Fruit fly (Drosophila melanogaster) whole organism, adult: ENCODE results near the gene wb.

Source experiments
- CG11617 ChIP-seq: fragments of 200-800 bp; sonication (Bioruptor generic); optimal IDR thresholded peaks from 2 replicates; lab custom pipeline; 2017; ENCODE audit warnings: mild to moderate bottlenecking, missing biosample characterization, missing genetic modification reagents, missing genetic modification characterization
- CG12768 ChIP-seq: fragments of 200-800 bp; sonication (Bioruptor generic); optimal IDR thresholded peaks from 2 replicates; lab custom pipeline; 2017; ENCODE audit warnings: missing biosample characterization, missing genetic modification characterization, mild to moderate bottlenecking, moderate library complexity, missing genetic modification reagents
- CG14711 ChIP-seq: fragments of 200-800 bp; sonication (Bioruptor generic); optimal IDR thresholded peaks from 2 replicates; lab custom pipeline; 2018; ENCODE audit warnings: missing biosample characterization, mild to moderate bottlenecking, missing genetic modification characterization, moderate library complexity
- CG1620 ChIP-seq: fragments of 200-800 bp; sonication (Bioruptor generic); optimal IDR thresholded peaks from 2 replicates; lab custom pipeline; 2016; ENCODE audit warnings: missing biosample characterization, missing genetic modification characterization
- CG33017 ChIP-seq: fragments of 200-800 bp; sonication (Bioruptor generic); optimal IDR thresholded peaks from 2 replicates; lab custom pipeline; 2018; ENCODE audit warnings: missing biosample characterization, mild to moderate bottlenecking, missing genetic modification characterization, moderate library complexity
- CG5204 ChIP-seq: fragments of 200-800 bp; sonication (Bioruptor generic); optimal IDR thresholded peaks from 2 replicates; lab custom pipeline; 2016; ENCODE audit warnings: missing biosample characterization, missing genetic modification characterization
- CG7045 ChIP-seq: fragments of 200-800 bp; sonication (Bioruptor generic); optimal IDR thresholded peaks from 2 replicates; lab custom pipeline; 2017; ENCODE audit warnings: missing biosample characterization, mild to moderate bottlenecking, missing genetic modification characterization
- CG7101 ChIP-seq: fragments of 200-800 bp; sonication (Bioruptor generic); optimal IDR thresholded peaks from 2 replicates; lab custom pipeline; 2018; ENCODE audit warnings: missing biosample characterization, mild to moderate bottlenecking, missing genetic modification characterization, moderate library complexity
- Clk ChIP-seq: fragments of 200-800 bp; sonication (Bioruptor generic); optimal IDR thresholded peaks from 2 replicates; lab custom pipeline; 2017; ENCODE audit warnings: missing biosample characterization, missing genetic modification characterization
- Crg-1 ChIP-seq: fragments of 200-800 bp; sonication (Bioruptor generic); optimal IDR thresholded peaks from 2 replicates; lab custom pipeline; 2016; ENCODE audit warnings: missing biosample characterization, missing genetic modification characterization
- Hr96 ChIP-seq: fragments of 200-800 bp; sonication (Bioruptor generic); optimal IDR thresholded peaks from 2 replicates; lab custom pipeline; 2016; ENCODE audit warnings: missing biosample characterization, missing genetic modification characterization
- Mnt ChIP-seq: fragments of 200-800 bp; sonication (Bioruptor generic); optimal IDR thresholded peaks from 2 replicates; lab custom pipeline; 2016; ENCODE audit warnings: missing biosample characterization, mild to moderate bottlenecking, missing genetic modification characterization
- bab1 ChIP-seq: fragments of 200-800 bp; sonication (Bioruptor generic); optimal IDR thresholded peaks from 3 replicates; lab custom pipeline; 2019; ENCODE audit warnings: missing biosample characterization, mild to moderate bottlenecking, missing genetic modification characterization, moderate library complexity
- cic ChIP-seq: fragments of 200-800 bp; sonication (Bioruptor generic); optimal IDR thresholded peaks from 2 replicates; lab custom pipeline; 2017; ENCODE audit warnings: missing biosample characterization, mild to moderate bottlenecking, missing genetic modification characterization, moderate library complexity
- cnc ChIP-seq, 2 experiments: fragments of >200 bp; optimal IDR thresholded peaks; 2 replicates each; lab custom pipeline; 2017
- kay ChIP-seq: fragments of 200-800 bp; sonication (Bioruptor generic); peaks from one replicate; lab custom pipeline; 2016; ENCODE audit warnings: missing biosample characterization, missing genetic modification characterization, borderline replicate concordance
- ovo ChIP-seq: fragments of 200-800 bp; sonication (Bioruptor generic); optimal IDR thresholded peaks from 2 replicates; lab custom pipeline; 2016; ENCODE audit warnings: missing biosample characterization, missing genetic modification characterization
- pad ChIP-seq: fragments of 200-800 bp; sonication (Bioruptor generic); optimal IDR thresholded peaks from 3 replicates; lab custom pipeline; 2017; ENCODE audit warnings: missing biosample characterization, missing genetic modification characterization, mild to moderate bottlenecking, moderate library complexity, missing genetic modification reagents
- tj ChIP-seq: fragments of 200-800 bp; sonication (Bioruptor generic); optimal IDR thresholded peaks from 3 replicates; lab custom pipeline; 2017; ENCODE audit warnings: missing biosample characterization, mild to moderate bottlenecking, missing genetic modification characterization, moderate library complexity
- toe ChIP-seq: fragments of 200-800 bp; sonication (Bioruptor generic); optimal IDR thresholded peaks from 2 replicates; lab custom pipeline; 2016; ENCODE audit warnings: missing biosample characterization, missing genetic modification characterization

Gene wb

dm6 chr2L:14261719-14262487 lies 924 bp upstream of the wb start:
- TF ChIP-seq Crg-1 (GFP tag; lab: Kevin White, UChicago) (no peak), CG5204 (GFP tag; lab: Kevin White, UChicago) (no peak), CG33017 (tag; lab: Kevin White, UChicago) (no peak), bab1 (GFP tag; lab: Kevin White, UChicago) (no peak), CG11617 (GFP tag; lab: Kevin White, UChicago) (no peak), pad (no peak), CG7101 (tag; lab: Kevin White, UChicago) (no peak), Mnt (GFP tag; lab: Kevin White, UChicago) (no peak)

- TF ChIP-seq Mnt (GFP tag; lab: Kevin White, UChicago) (no peak), CG7101 (tag; lab: Kevin White, UChicago) (no peak), bab1 (GFP tag; lab: Kevin White, UChicago) (no peak), CG33017 (tag; lab: Kevin White, UChicago) (no peak), ovo (GFP tag; lab: Kevin White, UChicago) (no peak), tj (no peak), kay (GFP tag; lab: Kevin White, UChicago) (no peak), Clk (no peak), cic (GFP tag; lab: Kevin White, UChicago) (no peak)
Measured at dm6 chr2L:14264990-14265567, 2.3 kb downstream of the wb start.

- TF ChIP-seq CG7101 (tag; lab: Kevin White, UChicago) (no peak), Mnt (GFP tag; lab: Kevin White, UChicago) (no peak), pad (no peak), ovo (GFP tag; lab: Kevin White, UChicago) (no peak), toe (GFP tag; lab: Kevin White, UChicago) (no peak), bab1 (GFP tag; lab: Kevin White, UChicago) (no peak), Clk (no peak), kay (GFP tag; lab: Kevin White, UChicago) (no peak), CG11617 (GFP tag; lab: Kevin White, UChicago) (no peak), CG1620 (GFP tag; lab: Kevin White, UChicago) (no peak), Crg-1 (GFP tag; lab: Kevin White, UChicago) (no peak), CG7045 (GFP tag; lab: Kevin White, UChicago) (no peak), cnc (optimal IDR thresholded peaks at IDR 0.05; lab: Kevin White, UChicago) (no peak), CG33017 (tag; lab: Kevin White, UChicago) (no peak)
Measured at dm6 chr2L:14268622-14269021, 5.8 kb downstream of the wb start.

dm6 chr2L:14271424-14271823 lies 8.6 kb downstream of the wb start:
- TF ChIP-seq Clk (no peak), CG1620 (GFP tag; lab: Kevin White, UChicago) (no peak), CG7101 (tag; lab: Kevin White, UChicago) (no peak), CG33017 (tag; lab: Kevin White, UChicago) (no peak), CG7045 (GFP tag; lab: Kevin White, UChicago) (no peak), kay (GFP tag; lab: Kevin White, UChicago) (no peak), pad (no peak), cnc (optimal IDR thresholded peaks at IDR 0.05; lab: Kevin White, UChicago) (no peak), cic (GFP tag; lab: Kevin White, UChicago) (no peak), bab1 (GFP tag; lab: Kevin White, UChicago) (no peak), CG14711 (tag; lab: Kevin White, UChicago) (no peak), CG5204 (GFP tag; lab: Kevin White, UChicago) (no peak), Mnt (GFP tag; lab: Kevin White, UChicago) (no peak), tj (no peak), CG11617 (GFP tag; lab: Kevin White, UChicago) (no peak), ovo (GFP tag; lab: Kevin White, UChicago) (no peak), Crg-1 (GFP tag; lab: Kevin White, UChicago) (no peak), CG12768 (no peak), Hr96 (GFP tag; lab: Kevin White, UChicago) (no peak), toe (GFP tag; lab: Kevin White, UChicago) (no peak)

dm6 chr2L:14273540-14273939 lies 10.7 kb downstream of the wb start:
- TF ChIP-seq cnc (optimal IDR thresholded peaks at IDR 0.05; lab: Kevin White, UChicago) (no peak), CG5204 (GFP tag; lab: Kevin White, UChicago) (no peak), CG33017 (tag; lab: Kevin White, UChicago) (no peak), CG7045 (GFP tag; lab: Kevin White, UChicago) (no peak), toe (GFP tag; lab: Kevin White, UChicago) (no peak), CG14711 (tag; lab: Kevin White, UChicago) (no peak), CG1620 (GFP tag; lab: Kevin White, UChicago) (no peak)

dm6 chr2L:14274521-14274920 lies 11.7 kb downstream of the wb start, which contains the start of gene CG32971:
TSS of gene CG32971 (plus strand) at chr2L:14274821.
- TF ChIP-seq CG1620 (GFP tag; lab: Kevin White, UChicago): no peak
- no peak for TF ChIP-seq toe (GFP tag; lab: Kevin White, UChicago)
- TF ChIP-seq cic (GFP tag; lab: Kevin White, UChicago): no peak
- TF ChIP-seq CG33017 (tag; lab: Kevin White, UChicago): no peak
- no peak for TF ChIP-seq ovo (GFP tag; lab: Kevin White, UChicago)
- TF ChIP-seq bab1 (GFP tag; lab: Kevin White, UChicago): no peak
- no peak for TF ChIP-seq CG7045 (GFP tag; lab: Kevin White, UChicago)
- TF ChIP-seq Mnt (GFP tag; lab: Kevin White, UChicago): no peak
- no peak for TF ChIP-seq CG11617 (GFP tag; lab: Kevin White, UChicago)
- no peak for TF ChIP-seq CG7101 (tag; lab: Kevin White, UChicago)
- no peak for TF ChIP-seq Hr96 (GFP tag; lab: Kevin White, UChicago)
- TF ChIP-seq cnc (optimal IDR thresholded peaks at IDR 0.05; lab: Kevin White, UChicago): no peak
- TF ChIP-seq CG12768: no peak
- no peak for TF ChIP-seq CG14711 (tag; lab: Kevin White, UChicago)
- TF ChIP-seq tj: no peak
- no peak for TF ChIP-seq CG5204 (GFP tag; lab: Kevin White, UChicago)
- no peak for TF ChIP-seq kay (GFP tag; lab: Kevin White, UChicago)
- no peak for TF ChIP-seq Clk
